Worm (Caenorhabditis elegans) whole organism, L4/young adult: ENCODE measurements around the gene K12H6.9.

Experiments used
- W03F9.2 ChIP-seq: fragments of 150-350 bp; optimal IDR thresholded peaks from 2 replicates; lab custom pipeline; 2014; ENCODE audit warnings: missing biosample characterization, missing genetic modification characterization
- dao-5 ChIP-seq: sonication (generic microtip); optimal IDR thresholded peaks from 2 replicates; lab custom pipeline; 2016; ENCODE audit warnings: missing genotype, missing genetic modification characterization, moderate library complexity, missing compliant biosample characterization
- him-1 ChIP-seq: sonication (generic microtip); optimal IDR thresholded peaks from 2 replicates; lab custom pipeline; 2016; ENCODE audit warnings: missing genotype, missing genetic modification reagents, missing genetic modification characterization, missing compliant biosample characterization

ce11 chrII:2796431-2796830, 27.8 kb upstream of the K12H6.9 start:
- no peak for TF ChIP-seq W03F9.2
- TF ChIP-seq him-1 (tag; lab: Kevin White, UChicago), result no peak
- no peak for TF ChIP-seq dao-5 (tag; lab: Kevin White, UChicago)
